Worm (Caenorhabditis elegans) whole organism, midembryonic: ENCODE data around the gene srh-133.

ENCODE experiments used
- T22C8.4 ChIP-seq: fragments of 200-800 bp; sonication (Bioruptor generic); IDR thresholded peaks from 2 replicates; pipeline ENCODE4 v1.3.6; 2022; ENCODE audit warnings: missing genetic modification characterization, missing compliant biosample characterization
- cog-1 ChIP-seq: sonication (generic microtip); optimal IDR thresholded peaks from 2 replicates; lab custom pipeline; 2016; ENCODE audit warnings: missing genetic modification characterization, missing compliant biosample characterization
- flt-1 ChIP-seq: fragments of 200-800 bp; sonication (Bioruptor generic); IDR thresholded peaks from 2 replicates; pipeline ENCODE4 v1.3.6; 2022; ENCODE audit warnings: missing genetic modification characterization, missing compliant biosample characterization
- klf-2 ChIP-seq: fragments of 200-800 bp; sonication (Bioruptor generic); conservative IDR thresholded peaks from 2 replicates; pipeline ENCODE4 v1.3.6; 2022; ENCODE audit warnings: missing genetic modification reagents, missing genetic modification characterization, missing compliant biosample characterization
- med-1 ChIP-seq: sonication (generic microtip); optimal IDR thresholded peaks from 2 replicates; lab custom pipeline; 2017; ENCODE audit warnings: missing genetic modification characterization, mild to moderate bottlenecking, missing compliant biosample characterization, antibody characterized with exemption, missing genetic modification reagents; ENCODE audit not compliant: insufficient read depth
- ref-1 ChIP-seq: fragments of 200-800 bp; sonication (Bioruptor generic); conservative IDR thresholded peaks from 2 replicates; pipeline ENCODE4 v1.3.6; 2022; ENCODE audit warnings: missing genetic modification reagents, missing genetic modification characterization, missing compliant biosample characterization
- tab-1 ChIP-seq: fragments of 200-800 bp; sonication (Bioruptor generic); IDR thresholded peaks from 2 replicates; pipeline ENCODE4 v1.3.6; 2022; ENCODE audit warnings: missing genetic modification characterization, missing compliant biosample characterization
- ztf-23 ChIP-seq: fragments of 200-800 bp; sonication (Bioruptor generic); IDR thresholded peaks from 2 replicates; pipeline ENCODE4 v1.3.6; 2022; ENCODE audit warnings: missing genetic modification reagents, missing genetic modification characterization, missing compliant biosample characterization
- ztf-29 ChIP-seq: fragments of 200-800 bp; sonication (Bioruptor generic); IDR thresholded peaks from 2 replicates; pipeline ENCODE4 v1.3.6; 2022; ENCODE audit warnings: missing genetic modification reagents, missing genetic modification characterization, missing compliant biosample characterization

Gene srh-133

DNA sequence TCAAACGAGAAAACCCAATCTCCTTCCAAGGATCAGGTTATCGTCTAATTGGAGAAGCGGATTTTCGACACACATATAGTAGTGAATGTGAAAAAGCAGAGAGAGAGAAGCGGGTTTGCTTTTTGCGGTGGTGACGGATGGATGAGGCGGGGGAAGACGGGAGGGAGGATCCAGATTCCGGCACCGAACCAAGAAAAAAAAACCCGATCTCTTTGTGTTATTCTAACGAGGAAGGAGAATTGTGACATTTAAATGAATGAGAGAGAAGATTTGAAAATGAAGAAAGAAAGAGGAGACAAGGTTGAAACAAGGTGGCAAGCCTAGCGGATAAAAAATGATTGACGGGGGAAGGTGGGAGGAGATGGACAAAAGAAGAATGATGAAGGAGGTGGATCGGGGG lies 10.1 kb downstream of the srh-133 start:
- TF ChIP-seq klf-2 (GFP tag; lab: Robert Waterston, UW) (no peak), med-1 (no peak), tab-1 (GFP tag; lab: Robert Waterston, UW) (no peak), T22C8.4 (GFP tag; lab: Robert Waterston, UW) (no peak), ref-1 (GFP tag; lab: Robert Waterston, UW) (no peak), ztf-29 (no peak)

- TF ChIP-seq ztf-29: no peak
- TF ChIP-seq ztf-23: no peak
- no peak for TF ChIP-seq tab-1 (GFP tag; lab: Robert Waterston, UW)
- no peak for TF ChIP-seq med-1
- TF ChIP-seq flt-1 (GFP tag; lab: Robert Waterston, UW): no peak
These were observed 12.7 kb downstream of the srh-133 start, which contains the start of gene lon-8 for ce11 chrV:18001268-18001667. Gene lon-8 (minus strand): TSS chrV:18001368.

DNA sequence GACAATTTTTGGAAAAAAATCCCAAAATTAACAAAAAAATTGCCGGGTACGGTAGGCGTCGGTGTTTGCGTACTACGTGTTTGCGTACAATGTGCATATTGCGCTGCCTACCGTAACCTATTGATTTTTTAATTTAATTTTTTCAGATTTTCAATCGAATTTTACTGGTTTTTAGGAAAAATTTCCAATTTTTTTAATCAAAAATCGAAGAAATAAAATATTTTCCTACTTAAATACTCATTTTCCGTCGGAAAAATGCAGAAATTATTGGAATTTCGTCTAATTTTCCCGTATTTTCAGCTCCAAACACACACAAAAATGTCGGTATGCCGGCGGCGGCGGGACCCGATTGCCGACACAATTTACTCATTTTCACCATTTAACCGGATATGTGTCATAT lies 28.1 kb downstream of the srh-133 start, which contains the start of gene Y59A8B.21:
Gene Y59A8B.21 (plus strand): TSS at position 301 of the 400 bp plus-strand sequence.
- TF ChIP-seq med-1 (no peak), ztf-29 (no peak), flt-1 (GFP tag; lab: Robert Waterston, UW) (no peak), T22C8.4 (GFP tag; lab: Robert Waterston, UW) (no peak), ref-1 (GFP tag; lab: Robert Waterston, UW) (no peak), klf-2 (GFP tag; lab: Robert Waterston, UW) (no peak), cog-1 (tag; lab: Kevin White, UChicago) (no peak), tab-1 (GFP tag; lab: Robert Waterston, UW) (no peak), ztf-23 (no peak)

ce11 chrV:17982935-17983334 lies 31.1 kb downstream of the srh-133 start:
- no peak for TF ChIP-seq klf-2 (GFP tag; lab: Robert Waterston, UW)
- TF ChIP-seq flt-1 (GFP tag; lab: Robert Waterston, UW): no peak
- TF ChIP-seq ref-1 (GFP tag; lab: Robert Waterston, UW): no peak
- TF ChIP-seq med-1: no peak
- no peak for TF ChIP-seq T22C8.4 (GFP tag; lab: Robert Waterston, UW)
- TF ChIP-seq tab-1 (GFP tag; lab: Robert Waterston, UW): no peak
- no peak for TF ChIP-seq cog-1 (tag; lab: Kevin White, UChicago)
- no peak for TF ChIP-seq ztf-23
- no peak for TF ChIP-seq ztf-29

DNA sequence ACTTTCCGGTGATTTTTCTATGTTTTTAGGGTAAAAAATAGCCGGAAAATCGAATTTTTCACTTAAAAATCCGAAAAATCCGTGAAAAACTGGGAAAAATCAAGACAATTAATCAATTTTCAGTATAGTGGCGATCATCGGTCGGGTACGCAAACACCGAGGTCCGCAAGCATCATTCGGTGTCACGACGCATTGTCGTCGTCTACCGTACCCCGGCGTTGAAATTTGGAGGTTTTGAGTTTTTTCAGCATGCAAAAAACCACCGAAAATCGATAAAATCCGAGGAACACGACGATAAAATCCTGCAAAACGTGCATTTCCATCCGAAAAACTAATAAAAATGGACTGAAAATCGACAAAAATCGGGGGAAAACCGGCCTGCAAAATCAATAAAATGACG lies 32.3 kb downstream of the srh-133 start:
- no peak for TF ChIP-seq ztf-23
- TF ChIP-seq tab-1 (GFP tag; lab: Robert Waterston, UW): no peak
- no peak for TF ChIP-seq flt-1 (GFP tag; lab: Robert Waterston, UW)
- TF ChIP-seq ztf-29: no peak
- TF ChIP-seq med-1: no peak
- TF ChIP-seq klf-2 (GFP tag; lab: Robert Waterston, UW): no peak
- no peak for TF ChIP-seq T22C8.4 (GFP tag; lab: Robert Waterston, UW)
- TF ChIP-seq ref-1 (GFP tag; lab: Robert Waterston, UW): no peak
- no peak for TF ChIP-seq cog-1 (tag; lab: Kevin White, UChicago)

DNA sequence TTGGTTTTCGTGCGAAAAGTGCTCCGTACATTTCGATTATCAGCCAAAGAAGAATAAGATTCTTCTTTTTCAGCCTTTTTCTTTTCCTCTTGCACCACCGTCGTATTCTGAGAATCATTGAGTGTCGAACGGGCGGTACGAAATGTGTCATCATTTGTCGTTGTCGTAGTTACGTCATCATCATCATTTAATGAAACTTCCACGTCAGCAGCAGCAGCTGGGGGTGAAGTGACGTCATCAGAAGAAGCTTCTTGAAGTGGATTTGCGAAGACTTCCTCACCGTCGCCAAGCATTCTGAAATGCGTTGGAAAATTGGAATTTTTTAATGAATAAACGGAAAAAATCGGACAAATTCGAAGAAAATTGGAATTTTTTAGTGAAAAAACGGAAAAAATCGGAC lies 34.2 kb downstream of the srh-133 start, which contains the start of gene snx-6:
Gene snx-6 (minus strand): TSS at position 294 of the 400 bp plus-strand sequence.
- TF ChIP-seq med-1 (no peak), ref-1 (GFP tag; lab: Robert Waterston, UW) (no peak), cog-1 (tag; lab: Kevin White, UChicago) (no peak), tab-1 (GFP tag; lab: Robert Waterston, UW) (no peak), flt-1 (GFP tag; lab: Robert Waterston, UW) (no peak), T22C8.4 (GFP tag; lab: Robert Waterston, UW) (no peak), ztf-29 (no peak), klf-2 (GFP tag; lab: Robert Waterston, UW) (no peak), ztf-23 (no peak)

- TF ChIP-seq tab-1 (GFP tag; lab: Robert Waterston, UW) (no peak), T22C8.4 (GFP tag; lab: Robert Waterston, UW) (no peak), flt-1 (GFP tag; lab: Robert Waterston, UW) (no peak), klf-2 (GFP tag; lab: Robert Waterston, UW) (no peak), ztf-29 (no peak), ztf-23 (no peak), ref-1 (GFP tag; lab: Robert Waterston, UW) (no peak)
These were observed 35.8 kb downstream of the srh-133 start for ce11 chrV:17978207-17978606.

DNA sequence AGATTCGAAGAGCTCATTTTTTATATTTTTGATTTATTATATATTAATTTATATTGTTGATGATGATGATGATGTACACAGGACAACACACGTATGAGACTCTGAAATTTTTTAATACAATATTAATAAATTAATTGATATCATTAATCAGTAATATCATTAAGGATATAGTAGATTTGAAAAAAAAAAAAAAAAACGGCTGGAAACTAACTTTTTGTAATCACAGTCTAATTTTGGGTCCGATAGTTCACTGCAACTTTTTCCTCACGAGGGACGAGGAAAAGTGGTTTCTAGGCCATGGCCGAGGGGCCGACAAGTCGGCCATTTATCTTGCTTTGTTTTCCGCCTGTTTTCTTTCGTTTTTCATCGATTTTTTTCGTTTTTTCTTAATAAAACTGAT lies 47.3 kb downstream of the srh-133 start, which contains the start of gene gck-3:
Gene gck-3 (minus strand): TSS at position 101 of the 400 bp plus-strand sequence.
- TF ChIP-seq ztf-23: no peak
- TF ChIP-seq klf-2 (GFP tag; lab: Robert Waterston, UW): no peak
- TF ChIP-seq flt-1 (GFP tag; lab: Robert Waterston, UW): no peak
- no peak for TF ChIP-seq ref-1 (GFP tag; lab: Robert Waterston, UW)
- TF ChIP-seq ztf-29: no peak
- TF ChIP-seq tab-1 (GFP tag; lab: Robert Waterston, UW): no peak
- no peak for TF ChIP-seq med-1
- no peak for TF ChIP-seq cog-1 (tag; lab: Kevin White, UChicago)
- TF ChIP-seq T22C8.4 (GFP tag; lab: Robert Waterston, UW): no peak

DNA sequence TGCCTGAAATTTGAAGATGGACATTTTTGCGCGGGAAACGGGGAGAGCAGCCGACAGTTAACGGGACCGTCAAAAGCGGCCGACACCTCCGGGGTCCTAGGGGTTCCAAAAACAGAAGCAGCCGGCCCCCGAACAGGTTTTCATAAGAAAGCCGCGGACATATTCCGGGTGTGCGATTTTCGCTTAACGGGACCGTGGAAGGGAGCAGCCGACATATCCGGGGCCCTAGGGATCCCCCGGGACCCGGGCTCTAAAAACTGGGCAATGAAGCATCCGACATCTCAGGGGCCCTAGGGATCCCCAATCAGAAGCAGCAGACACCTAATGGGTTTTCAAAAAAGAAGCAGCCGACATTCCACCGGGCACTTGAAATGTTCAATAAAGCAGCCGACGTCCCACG lies 51.5 kb downstream of the srh-133 start:
- no peak for TF ChIP-seq ztf-23
- no peak for TF ChIP-seq T22C8.4 (GFP tag; lab: Robert Waterston, UW)
- TF ChIP-seq flt-1 (GFP tag; lab: Robert Waterston, UW): no peak
- TF ChIP-seq med-1: no peak
- no peak for TF ChIP-seq ref-1 (GFP tag; lab: Robert Waterston, UW)
- TF ChIP-seq klf-2 (GFP tag; lab: Robert Waterston, UW): no peak
- TF ChIP-seq ztf-29: no peak
- no peak for TF ChIP-seq cog-1 (tag; lab: Kevin White, UChicago)
- no peak for TF ChIP-seq tab-1 (GFP tag; lab: Robert Waterston, UW)
